Worm (Caenorhabditis elegans) whole organism, L2 larva: Measurements from ENCODE around the gene C42D4.13.

ENCODE experiments used
- C34F6.9 ChIP-seq: fragments of 150-350 bp; optimal IDR thresholded peaks from 2 replicates; lab custom pipeline; 2014; ENCODE audit warnings: missing biosample characterization, missing genetic modification characterization
- F13H6.1 ChIP-seq: sonication (generic microtip); optimal IDR thresholded peaks from 2 replicates; lab custom pipeline; 2016; ENCODE audit warnings: missing genetic modification characterization, missing compliant biosample characterization
- Y55F3AM.14 ChIP-seq: fragments of 200-800 bp; sonication (Bioruptor generic); optimal IDR thresholded peaks from 2 replicates; lab custom pipeline; 2018; ENCODE audit warnings: mild to moderate bottlenecking, missing genetic modification characterization, missing compliant biosample characterization
- ZK546.5 ChIP-seq: sonication (generic microtip); optimal IDR thresholded peaks from 2 replicates; lab custom pipeline; 2017; ENCODE audit warnings: missing biosample characterization, missing genetic modification characterization
- alr-1 ChIP-seq: fragments of 150-350 bp; optimal IDR thresholded peaks from 2 replicates; lab custom pipeline; 2014; ENCODE audit warnings: missing biosample characterization, missing genetic modification characterization
- aly-2 ChIP-seq: fragments of 150-350 bp; optimal IDR thresholded peaks from 2 replicates; lab custom pipeline; 2014; ENCODE audit warnings: missing biosample characterization, missing genetic modification characterization
- ama-1 ChIP-seq: fragments of 150-350 bp; optimal IDR thresholded peaks from 2 replicates; lab custom pipeline; 2018; ENCODE audit warnings: inconsistent platforms
- ceh-82 ChIP-seq: fragments of 150-350 bp; optimal IDR thresholded peaks from 2 replicates; lab custom pipeline; 2014; ENCODE audit warnings: missing biosample characterization, missing genetic modification characterization
- crh-2 ChIP-seq: sonication (generic microtip); optimal IDR thresholded peaks from 2 replicates; lab custom pipeline; 2017; ENCODE audit warnings: missing biosample characterization, missing genetic modification characterization
- elt-1 ChIP-seq: fragments of 150-350 bp; optimal IDR thresholded peaks from 2 replicates; lab custom pipeline; 2014; ENCODE audit warnings: missing biosample characterization, missing genetic modification characterization
- elt-3 ChIP-seq: sonication (generic microtip); optimal IDR thresholded peaks from 2 replicates; lab custom pipeline; 2017; ENCODE audit warnings: missing biosample characterization, missing genetic modification characterization
- fos-1 ChIP-seq: fragments of 150-350 bp; optimal IDR thresholded peaks from 2 replicates; lab custom pipeline; 2014; ENCODE audit warnings: missing biosample characterization, missing genetic modification characterization
- gmeb-1 ChIP-seq: fragments of 150-350 bp; optimal IDR thresholded peaks from 2 replicates; lab custom pipeline; 2014; ENCODE audit warnings: missing biosample characterization, missing genetic modification characterization
- lin-11 ChIP-seq: fragments of 150-350 bp; sonication (generic microtip); optimal IDR thresholded peaks from 2 replicates; lab custom pipeline; 2014; ENCODE audit warnings: missing biosample characterization, missing genetic modification characterization, inconsistent platforms, mixed read lengths
- lin-13 ChIP-seq: fragments of 150-350 bp; optimal IDR thresholded peaks from 2 replicates; lab custom pipeline; 2014; ENCODE audit warnings: missing biosample characterization, missing genetic modification reagents, missing genetic modification characterization
- lin-39 ChIP-seq: fragments of 150-350 bp; optimal IDR thresholded peaks from 2 replicates; lab custom pipeline; 2014; ENCODE audit warnings: missing biosample characterization, missing genetic modification reagents, missing genetic modification characterization
- lsy-2 ChIP-seq, 2 experiments: fragments of 150-350 bp in 1 of 2; sonication (generic microtip) in 1 of 2; optimal IDR thresholded peaks; 2 replicates each; lab custom pipeline; 2014 to 2017; ENCODE audit warnings: missing biosample characterization in 2 of 2, missing genetic modification characterization in 2 of 2
- mab-5 ChIP-seq: fragments of 150-350 bp; optimal IDR thresholded peaks from 2 replicates; lab custom pipeline; 2014; ENCODE audit warnings: missing biosample characterization, missing genetic modification characterization
- mbf-1 ChIP-seq: sonication (generic microtip); optimal IDR thresholded peaks from 2 replicates; lab custom pipeline; 2017; ENCODE audit warnings: missing biosample characterization, missing genetic modification characterization
- nhr-11 ChIP-seq: fragments of 150-350 bp; optimal IDR thresholded peaks from 2 replicates; lab custom pipeline; 2014; ENCODE audit warnings: missing biosample characterization, missing genetic modification characterization
- nhr-129 ChIP-seq: fragments of 150-350 bp; optimal IDR thresholded peaks from 2 replicates; lab custom pipeline; 2014; ENCODE audit warnings: missing biosample characterization, missing genetic modification characterization
- nhr-21 ChIP-seq: fragments of 150-350 bp; optimal IDR thresholded peaks from 2 replicates; lab custom pipeline; 2014; ENCODE audit warnings: missing biosample characterization, missing genetic modification characterization
- nhr-237 ChIP-seq: fragments of 150-350 bp; optimal IDR thresholded peaks from 2 replicates; lab custom pipeline; 2014; ENCODE audit warnings: missing biosample characterization, missing genetic modification characterization
- nhr-25 ChIP-seq: fragments of 150-350 bp; sonication (generic microtip); optimal IDR thresholded peaks from 3 replicates; lab custom pipeline; 2014; ENCODE audit warnings: missing biosample characterization, missing genetic modification characterization
- nhr-6 ChIP-seq: fragments of 150-350 bp; optimal IDR thresholded peaks from 2 replicates; lab custom pipeline; 2014; ENCODE audit warnings: missing biosample characterization, missing genetic modification characterization
- nhr-77 ChIP-seq: fragments of 150-350 bp; optimal IDR thresholded peaks from 2 replicates; lab custom pipeline; 2014; ENCODE audit warnings: missing biosample characterization, missing genetic modification characterization
- sem-4 ChIP-seq: fragments of 150-350 bp; optimal IDR thresholded peaks from 2 replicates; lab custom pipeline; 2014; ENCODE audit warnings: missing biosample characterization, missing genetic modification reagents, missing genetic modification characterization
- skn-1 ChIP-seq: sonication (generic microtip); optimal IDR thresholded peaks from 2 replicates; lab custom pipeline; 2017; ENCODE audit warnings: missing biosample characterization, missing genetic modification characterization
- sma-3 ChIP-seq: sonication (generic microtip); optimal IDR thresholded peaks from 2 replicates; lab custom pipeline; 2016; ENCODE audit warnings: missing genetic modification reagents, missing genetic modification characterization, missing compliant biosample characterization
- sma-9 ChIP-seq, 2 experiments: fragments of 150-350 bp in 1 of 2; sonication (generic microtip) in 1 of 2; optimal IDR thresholded peaks; 2 replicates each; lab custom pipeline; 2014 to 2016; ENCODE audit warnings: missing genetic modification characterization in 2 of 2, mild to moderate bottlenecking in 1 of 2, missing biosample characterization in 1 of 2, missing compliant biosample characterization in 1 of 2, missing genetic modification reagents in 1 of 2, moderate library complexity in 1 of 2
- snpc-4 ChIP-seq: fragments of 150-350 bp; optimal IDR thresholded peaks from 2 replicates; lab custom pipeline; 2014; ENCODE audit warnings: missing biosample characterization, missing genetic modification characterization
- unc-39 ChIP-seq: fragments of 150-350 bp; optimal IDR thresholded peaks from 2 replicates; lab custom pipeline; 2014; ENCODE audit warnings: missing biosample characterization, missing genetic modification characterization
- zag-1 ChIP-seq: fragments of 150-350 bp; optimal IDR thresholded peaks from 2 replicates; lab custom pipeline; 2014; ENCODE audit warnings: missing biosample characterization, missing genetic modification characterization
- ztf-1 ChIP-seq: fragments of 200-800 bp; sonication (Bioruptor generic); conservative IDR thresholded peaks from 2 replicates; pipeline ENCODE4 v1.3.6; 2022; ENCODE audit warnings: missing genetic modification characterization, missing compliant biosample characterization

The C42D4.13 gene

ce11 chrIV:7216210-7216609, 28.3 kb upstream of the C42D4.13 start:
- TF ChIP-seq nhr-11 (no peak), nhr-77 (tag; lab: Kevin White, UChicago) (no peak), nhr-237 (tag; lab: Kevin White, UChicago) (no peak), Y55F3AM.14 (GFP tag; lab: Kevin White, UChicago) (no peak), zag-1 (tag; lab: Kevin White, UChicago) (no peak), lin-39 (tag; lab: Kevin White, UChicago) (no peak), ceh-82 (tag; lab: Kevin White, UChicago) (no peak), lsy-2 (tag; optimal IDR thresholded peaks at IDR 0.05; lab: Kevin White, UChicago) (no peak), ZK546.5 (no peak), elt-3 (tag; lab: Kevin White, UChicago) (no peak), lin-11 (tag; lab: Kevin White, UChicago) (no peak), lin-13 (no peak)
- TF ChIP-seq, all 48 proteins: peak for 0

- no peak for TF ChIP-seq nhr-6 (tag; lab: Kevin White, UChicago)
- TF ChIP-seq fos-1 (tag; lab: Kevin White, UChicago), result peak; percentile 44
Measured at ce11 chrIV:7212769-7213168, 24.8 kb upstream of the C42D4.13 start.

ce11 chrIV:7211313-7211712, 23.4 kb upstream of the C42D4.13 start:
- no peak for TF ChIP-seq sma-9 (GFP tag; optimal IDR thresholded peaks at IDR 0.05; lab: Kevin White, UChicago)
- TF ChIP-seq sma-9 (tag; optimal IDR thresholded peaks at IDR 0.05; lab: Kevin White, UChicago), result no peak
- TF ChIP-seq nhr-25, result no peak
- no peak for TF ChIP-seq unc-39 (tag; lab: Kevin White, UChicago)
- TF ChIP-seq nhr-129 (tag; lab: Kevin White, UChicago), result no peak
- no peak for TF ChIP-seq ztf-1 (GFP tag; lab: Robert Waterston, UW)
- TF ChIP-seq skn-1 (tag; lab: Kevin White, UChicago), result no peak
- no peak for TF ChIP-seq zag-1 (tag; lab: Kevin White, UChicago)
- no peak for TF ChIP-seq ceh-82 (tag; lab: Kevin White, UChicago)
- no peak for TF ChIP-seq crh-2 (tag; lab: Kevin White, UChicago)
- no peak for TF ChIP-seq mbf-1 (tag; lab: Kevin White, UChicago)
- no peak for TF ChIP-seq gmeb-1
- no peak for TF ChIP-seq sem-4 (tag; lab: Kevin White, UChicago)
- TF ChIP-seq F13H6.1, result no peak
- no peak for TF ChIP-seq ama-1 (lab: Kevin White, UChicago)
- no peak for TF ChIP-seq mab-5 (tag; lab: Kevin White, UChicago)
- TF ChIP-seq lin-11 (tag; lab: Kevin White, UChicago), result no peak
- no peak for TF ChIP-seq elt-1 (tag; lab: Kevin White, UChicago)

ce11 chrIV:7208961-7209360, 21.0 kb upstream of the C42D4.13 start:
- TF ChIP-seq nhr-11 (no peak), sma-9 (GFP tag; optimal IDR thresholded peaks at IDR 0.05; lab: Kevin White, UChicago) (no peak), sma-9 (tag; optimal IDR thresholded peaks at IDR 0.05; lab: Kevin White, UChicago) (no peak), sma-3 (GFP tag; lab: Kevin White, UChicago) (no peak), elt-1 (tag; lab: Kevin White, UChicago) (no peak), lsy-2 (tag; optimal IDR thresholded peaks at IDR 0.05; lab: Kevin White, UChicago) (no peak), nhr-21 (tag; lab: Kevin White, UChicago) (no peak)

DNA sequence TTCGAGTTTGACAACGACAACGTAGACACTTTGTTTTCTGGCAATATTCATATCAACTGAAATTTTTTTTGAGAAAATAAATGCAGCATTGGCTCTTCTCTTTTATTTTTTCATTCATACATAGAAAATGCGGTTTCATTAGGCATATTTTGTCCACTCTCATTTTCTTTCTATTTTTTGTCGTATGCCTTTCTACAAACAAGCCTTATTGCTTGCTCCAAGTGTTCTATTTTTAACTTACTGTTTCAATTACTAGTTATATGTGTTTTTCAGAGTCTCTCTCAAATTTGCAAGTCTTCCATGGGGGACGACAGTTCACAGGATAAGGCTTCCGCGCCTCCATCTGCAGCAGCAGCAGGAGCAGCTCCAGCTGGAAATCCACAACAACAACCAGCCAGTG, 18.0 kb upstream of the C42D4.13 start, which contains the start of gene kcc-1:
TSS of gene kcc-1 (plus strand) at position 301 of the 400 bp plus-strand sequence.
- TF ChIP-seq nhr-6 (tag; lab: Kevin White, UChicago), result no peak
- no peak for TF ChIP-seq snpc-4 (tag; lab: Kevin White, UChicago)
- TF ChIP-seq alr-1 (tag; lab: Kevin White, UChicago), result no peak
- TF ChIP-seq mab-5 (tag; lab: Kevin White, UChicago), result no peak
- no peak for TF ChIP-seq zag-1 (tag; lab: Kevin White, UChicago)
- no peak for TF ChIP-seq nhr-11
- no peak for TF ChIP-seq C34F6.9 (tag; lab: Kevin White, UChicago)
- no peak for TF ChIP-seq aly-2 (tag; lab: Kevin White, UChicago)
